Worm (Caenorhabditis elegans) whole organism, L2 larva: ENCODE results near the gene C03B1.9.

Experiments used
- C34F6.9 ChIP-seq: fragments of 150-350 bp; optimal IDR thresholded peaks from 2 replicates; lab custom pipeline; 2014; ENCODE audit warnings: missing biosample characterization, missing genetic modification characterization
- F13H6.1 ChIP-seq: sonication (generic microtip); optimal IDR thresholded peaks from 2 replicates; lab custom pipeline; 2016; ENCODE audit warnings: missing genetic modification characterization, missing compliant biosample characterization
- R02D3.7 ChIP-seq: fragments of 150-350 bp; optimal IDR thresholded peaks from 2 replicates; lab custom pipeline; 2014; ENCODE audit warnings: missing biosample characterization, missing genetic modification characterization
- Y55F3AM.14 ChIP-seq: fragments of 200-800 bp; sonication (Bioruptor generic); optimal IDR thresholded peaks from 2 replicates; lab custom pipeline; 2018; ENCODE audit warnings: mild to moderate bottlenecking, missing genetic modification characterization, missing compliant biosample characterization
- ZK546.5 ChIP-seq: sonication (generic microtip); optimal IDR thresholded peaks from 2 replicates; lab custom pipeline; 2017; ENCODE audit warnings: missing biosample characterization, missing genetic modification characterization
- alr-1 ChIP-seq: fragments of 150-350 bp; optimal IDR thresholded peaks from 2 replicates; lab custom pipeline; 2014; ENCODE audit warnings: missing biosample characterization, missing genetic modification characterization
- aly-2 ChIP-seq: fragments of 150-350 bp; optimal IDR thresholded peaks from 2 replicates; lab custom pipeline; 2014; ENCODE audit warnings: missing biosample characterization, missing genetic modification characterization
- ama-1 ChIP-seq: fragments of 150-350 bp; optimal IDR thresholded peaks from 2 replicates; lab custom pipeline; 2018; ENCODE audit warnings: inconsistent platforms
- blmp-1 ChIP-seq: sonication (generic microtip); optimal IDR thresholded peaks from 2 replicates; lab custom pipeline; 2017; ENCODE audit warnings: missing genetic modification characterization, mild to moderate bottlenecking, missing compliant biosample characterization, antibody characterized with exemption, moderate library complexity; ENCODE audit not compliant: insufficient read depth
- ceh-16 ChIP-seq: fragments of 150-350 bp; optimal IDR thresholded peaks from 2 replicates; lab custom pipeline; 2014; ENCODE audit warnings: missing biosample characterization, missing genetic modification characterization
- ceh-82 ChIP-seq: fragments of 150-350 bp; optimal IDR thresholded peaks from 2 replicates; lab custom pipeline; 2014; ENCODE audit warnings: missing biosample characterization, missing genetic modification characterization
- crh-2 ChIP-seq: sonication (generic microtip); optimal IDR thresholded peaks from 2 replicates; lab custom pipeline; 2017; ENCODE audit warnings: missing biosample characterization, missing genetic modification characterization
- dmd-4 ChIP-seq: sonication (generic microtip); optimal IDR thresholded peaks from 2 replicates; lab custom pipeline; 2017; ENCODE audit warnings: missing biosample characterization, missing genetic modification characterization
- egl-27 ChIP-seq: sonication (generic microtip); optimal IDR thresholded peaks from 3 replicates; lab custom pipeline; 2017; ENCODE audit warnings: missing biosample characterization, missing genetic modification reagents, missing genetic modification characterization
- elt-1 ChIP-seq: fragments of 150-350 bp; optimal IDR thresholded peaks from 2 replicates; lab custom pipeline; 2014; ENCODE audit warnings: missing biosample characterization, missing genetic modification characterization
- elt-3 ChIP-seq: sonication (generic microtip); optimal IDR thresholded peaks from 2 replicates; lab custom pipeline; 2017; ENCODE audit warnings: missing biosample characterization, missing genetic modification characterization
- fos-1 ChIP-seq: fragments of 150-350 bp; optimal IDR thresholded peaks from 2 replicates; lab custom pipeline; 2014; ENCODE audit warnings: missing biosample characterization, missing genetic modification characterization
- gmeb-1 ChIP-seq: fragments of 150-350 bp; optimal IDR thresholded peaks from 2 replicates; lab custom pipeline; 2014; ENCODE audit warnings: missing biosample characterization, missing genetic modification characterization
- lin-11 ChIP-seq: fragments of 150-350 bp; sonication (generic microtip); optimal IDR thresholded peaks from 2 replicates; lab custom pipeline; 2014; ENCODE audit warnings: missing biosample characterization, missing genetic modification characterization, inconsistent platforms, mixed read lengths
- lin-13 ChIP-seq: fragments of 150-350 bp; optimal IDR thresholded peaks from 2 replicates; lab custom pipeline; 2014; ENCODE audit warnings: missing biosample characterization, missing genetic modification reagents, missing genetic modification characterization
- lin-39 ChIP-seq: fragments of 150-350 bp; optimal IDR thresholded peaks from 2 replicates; lab custom pipeline; 2014; ENCODE audit warnings: missing biosample characterization, missing genetic modification reagents, missing genetic modification characterization
- lsy-2 ChIP-seq, 2 experiments: fragments of 150-350 bp in 1 of 2; sonication (generic microtip) in 1 of 2; optimal IDR thresholded peaks; 2 replicates each; lab custom pipeline; 2014 to 2017; ENCODE audit warnings: missing biosample characterization in 2 of 2, missing genetic modification characterization in 2 of 2
- mab-5 ChIP-seq: fragments of 150-350 bp; optimal IDR thresholded peaks from 2 replicates; lab custom pipeline; 2014; ENCODE audit warnings: missing biosample characterization, missing genetic modification characterization
- mbf-1 ChIP-seq: sonication (generic microtip); optimal IDR thresholded peaks from 2 replicates; lab custom pipeline; 2017; ENCODE audit warnings: missing biosample characterization, missing genetic modification characterization
- mdl-1 ChIP-seq, 2 experiments: fragments of 150-350 bp in 1 of 2; sonication (generic microtip) in 1 of 2; optimal IDR thresholded peaks; 2 replicates each; lab custom pipeline; 2017; ENCODE audit warnings: missing biosample characterization in 2 of 2, missing genetic modification characterization in 2 of 2
- nhr-10 ChIP-seq: sonication (generic microtip); optimal IDR thresholded peaks from 2 replicates; lab custom pipeline; 2017; ENCODE audit warnings: missing biosample characterization, missing genetic modification characterization
- nhr-11 ChIP-seq: fragments of 150-350 bp; optimal IDR thresholded peaks from 2 replicates; lab custom pipeline; 2014; ENCODE audit warnings: missing biosample characterization, missing genetic modification characterization
- nhr-12 ChIP-seq: fragments of 150-350 bp; optimal IDR thresholded peaks from 2 replicates; lab custom pipeline; 2014; ENCODE audit warnings: missing biosample characterization, missing genetic modification characterization
- nhr-129 ChIP-seq: fragments of 150-350 bp; optimal IDR thresholded peaks from 2 replicates; lab custom pipeline; 2014; ENCODE audit warnings: missing biosample characterization, missing genetic modification characterization
- nhr-21 ChIP-seq: fragments of 150-350 bp; optimal IDR thresholded peaks from 2 replicates; lab custom pipeline; 2014; ENCODE audit warnings: missing biosample characterization, missing genetic modification characterization
- nhr-23 ChIP-seq: fragments of 150-350 bp; optimal IDR thresholded peaks from 2 replicates; lab custom pipeline; 2014; ENCODE audit warnings: missing biosample characterization, missing genetic modification reagents, missing genetic modification characterization
- nhr-237 ChIP-seq: fragments of 150-350 bp; optimal IDR thresholded peaks from 2 replicates; lab custom pipeline; 2014; ENCODE audit warnings: missing biosample characterization, missing genetic modification characterization
- nhr-25 ChIP-seq: fragments of 150-350 bp; sonication (generic microtip); optimal IDR thresholded peaks from 3 replicates; lab custom pipeline; 2014; ENCODE audit warnings: missing biosample characterization, missing genetic modification characterization
- nhr-6 ChIP-seq: fragments of 150-350 bp; optimal IDR thresholded peaks from 2 replicates; lab custom pipeline; 2014; ENCODE audit warnings: missing biosample characterization, missing genetic modification characterization
- nhr-77 ChIP-seq: fragments of 150-350 bp; optimal IDR thresholded peaks from 2 replicates; lab custom pipeline; 2014; ENCODE audit warnings: missing biosample characterization, missing genetic modification characterization
- peb-1 ChIP-seq: fragments of 150-350 bp; optimal IDR thresholded peaks from 2 replicates; lab custom pipeline; 2014; ENCODE audit warnings: missing biosample characterization, missing genetic modification characterization
- sem-4 ChIP-seq: fragments of 150-350 bp; optimal IDR thresholded peaks from 2 replicates; lab custom pipeline; 2014; ENCODE audit warnings: missing biosample characterization, missing genetic modification reagents, missing genetic modification characterization
- skn-1 ChIP-seq: sonication (generic microtip); optimal IDR thresholded peaks from 2 replicates; lab custom pipeline; 2017; ENCODE audit warnings: missing biosample characterization, missing genetic modification characterization
- sma-3 ChIP-seq: sonication (generic microtip); optimal IDR thresholded peaks from 2 replicates; lab custom pipeline; 2016; ENCODE audit warnings: missing genetic modification reagents, missing genetic modification characterization, missing compliant biosample characterization
- sma-9 ChIP-seq, 2 experiments: fragments of 150-350 bp in 1 of 2; sonication (generic microtip) in 1 of 2; optimal IDR thresholded peaks; 2 replicates each; lab custom pipeline; 2014 to 2016; ENCODE audit warnings: missing genetic modification characterization in 2 of 2, mild to moderate bottlenecking in 1 of 2, missing biosample characterization in 1 of 2, missing compliant biosample characterization in 1 of 2, missing genetic modification reagents in 1 of 2, moderate library complexity in 1 of 2
- snpc-4 ChIP-seq: fragments of 150-350 bp; optimal IDR thresholded peaks from 2 replicates; lab custom pipeline; 2014; ENCODE audit warnings: missing biosample characterization, missing genetic modification characterization
- unc-39 ChIP-seq: fragments of 150-350 bp; optimal IDR thresholded peaks from 2 replicates; lab custom pipeline; 2014; ENCODE audit warnings: missing biosample characterization, missing genetic modification characterization
- unc-55 ChIP-seq: fragments of 150-350 bp; sonication (generic microtip); optimal IDR thresholded peaks from 3 replicates; lab custom pipeline; 2014; ENCODE audit warnings: missing biosample characterization, missing genetic modification reagents, missing genetic modification characterization
- unc-62 ChIP-seq: fragments of 150-350 bp; optimal IDR thresholded peaks from 2 replicates; lab custom pipeline; 2014; ENCODE audit warnings: missing biosample characterization, missing genetic modification reagents, missing genetic modification characterization
- zag-1 ChIP-seq: fragments of 150-350 bp; optimal IDR thresholded peaks from 2 replicates; lab custom pipeline; 2014; ENCODE audit warnings: missing biosample characterization, missing genetic modification characterization
- ztf-1 ChIP-seq: fragments of 200-800 bp; sonication (Bioruptor generic); conservative IDR thresholded peaks from 2 replicates; pipeline ENCODE4 v1.3.6; 2022; ENCODE audit warnings: missing genetic modification characterization, missing compliant biosample characterization
- ztf-11 ChIP-seq: sonication (generic microtip); optimal IDR thresholded peaks from 2 replicates; lab custom pipeline; 2017; ENCODE audit warnings: missing biosample characterization, missing genetic modification characterization
- ztf-4 ChIP-seq: fragments of 150-350 bp; optimal IDR thresholded peaks from 2 replicates; lab custom pipeline; 2014; ENCODE audit warnings: missing biosample characterization, missing genetic modification characterization

C03B1.9 gene

ce11 chrX:6373348-6373747 is 26.4 kb upstream of the C03B1.9 start, which contains the start of gene C03B1.17:
TSS of gene C03B1.17 (plus strand) at chrX:6373648.
- no peak for TF ChIP-seq C34F6.9 (tag; lab: Kevin White, UChicago)
- TF ChIP-seq nhr-237: no peak
- TF ChIP-seq lin-13 (GFP tag; lab: Kevin White, UChicago): no peak
- no peak for TF ChIP-seq lin-39 (tag; lab: Kevin White, UChicago)
- TF ChIP-seq dmd-4 (tag; lab: Kevin White, UChicago): no peak
- no peak for TF ChIP-seq sma-9 (GFP tag; optimal IDR thresholded peaks at IDR 0.05; lab: Kevin White, UChicago)
- TF ChIP-seq sma-9 (tag; optimal IDR thresholded peaks at IDR 0.05; lab: Kevin White, UChicago): no peak
- TF ChIP-seq nhr-25 (tag; lab: Kevin White, UChicago): no peak

DNA sequence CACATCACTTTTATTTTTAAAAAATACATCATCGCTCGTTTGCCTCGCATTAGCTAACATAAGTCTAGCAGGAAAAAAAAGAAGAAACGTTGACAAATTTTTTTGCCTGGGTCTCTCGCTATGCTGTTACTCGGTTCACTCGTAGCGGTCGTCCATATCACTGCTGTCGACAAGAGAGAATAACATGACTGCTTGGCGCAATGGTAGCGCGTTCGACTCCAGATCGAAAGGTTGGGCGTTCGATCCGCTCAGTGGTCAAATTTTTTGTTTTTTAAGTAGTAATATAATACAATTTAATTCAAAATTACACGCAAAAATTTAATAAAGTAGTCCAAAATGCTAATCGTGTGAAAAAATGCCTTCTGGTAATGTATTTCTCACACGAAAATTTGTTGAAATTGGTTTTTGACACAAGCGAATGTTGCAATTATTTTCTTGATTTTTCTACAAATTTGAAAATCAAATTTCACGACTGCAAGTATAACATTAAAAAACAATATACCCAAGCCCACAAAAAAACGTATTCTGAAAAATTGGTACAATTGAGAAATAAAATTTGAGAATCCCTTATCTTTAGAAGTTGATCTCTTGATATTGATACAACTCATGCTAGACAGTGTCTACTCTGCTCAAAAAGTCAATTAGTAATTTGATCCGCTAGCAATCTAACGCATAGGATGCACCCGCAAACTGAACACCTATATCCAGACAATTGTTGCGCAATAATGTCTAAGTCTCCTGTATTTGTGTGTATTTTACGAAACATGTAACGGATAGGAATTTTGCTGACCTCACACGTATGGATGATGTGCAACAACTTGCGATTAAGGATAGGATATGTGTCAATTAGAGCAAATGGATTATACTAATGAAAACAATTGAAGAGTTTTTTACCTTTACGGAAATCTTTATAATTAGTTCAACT is 24.5 kb upstream of the C03B1.9 start:
- TF ChIP-seq nhr-12 (tag; lab: Kevin White, UChicago) (no peak), peb-1 (no peak), ceh-82 (tag; lab: Kevin White, UChicago) (no peak), nhr-23 (tag; lab: Kevin White, UChicago) (no peak), unc-62 (GFP tag; lab: Kevin White, UChicago) (no peak), snpc-4 (tag; lab: Kevin White, UChicago) (no peak), ceh-16 (no peak), egl-27 (tag; lab: Kevin White, UChicago) (peak; percentile 18), fos-1 (tag; lab: Kevin White, UChicago) (peak; percentile 25), lin-13 (GFP tag; lab: Kevin White, UChicago) (peak; percentile 72), R02D3.7 (tag; lab: Kevin White, UChicago) (no peak), lin-39 (tag; lab: Kevin White, UChicago) (no peak), nhr-25 (tag; lab: Kevin White, UChicago) (no peak), nhr-129 (tag; lab: Kevin White, UChicago) (peak; percentile 67), F13H6.1 (tag; lab: Kevin White, UChicago) (peak; percentile 45), C34F6.9 (tag; lab: Kevin White, UChicago) (peak; percentile 34), ztf-11 (no peak), ZK546.5 (no peak), elt-1 (tag; lab: Kevin White, UChicago) (no peak), crh-2 (tag; lab: Kevin White, UChicago) (peak; percentile 49), nhr-11 (no peak), sma-9 (GFP tag; optimal IDR thresholded peaks at IDR 0.05; lab: Kevin White, UChicago) (peak; percentile 67), sma-9 (tag; optimal IDR thresholded peaks at IDR 0.05; lab: Kevin White, UChicago) (no peak), ztf-4 (tag; lab: Kevin White, UChicago) (peak; percentile 12), lsy-2 (tag; optimal IDR thresholded peaks at IDR 0.05; lab: Kevin White, UChicago) (peak in 1 of 2 experiments; percentile 6), blmp-1 (no peak), mbf-1 (tag; lab: Kevin White, UChicago) (no peak), zag-1 (tag; lab: Kevin White, UChicago) (no peak), skn-1 (no peak), nhr-10 (no peak), mdl-1 (tag; optimal IDR thresholded peaks at IDR 0.05; lab: Kevin White, UChicago) (no peak), nhr-237 (no peak), nhr-21 (tag; lab: Kevin White, UChicago) (peak; percentile 55), ama-1 (no peak), nhr-77 (tag; lab: Kevin White, UChicago) (no peak), nhr-6 (no peak), unc-55 (GFP tag; lab: Kevin White, UChicago) (peak; percentile 33), unc-39 (tag; lab: Kevin White, UChicago) (no peak), lin-11 (tag; lab: Kevin White, UChicago) (peak; percentile 12), dmd-4 (tag; lab: Kevin White, UChicago) (no peak), ztf-1 (no peak), alr-1 (tag; lab: Kevin White, UChicago) (no peak), sma-3 (GFP tag; lab: Kevin White, UChicago) (peak; percentile 51), mab-5 (tag; lab: Kevin White, UChicago) (no peak), sem-4 (tag; lab: Kevin White, UChicago) (no peak), elt-3 (tag; lab: Kevin White, UChicago) (no peak), gmeb-1 (tag; lab: Kevin White, UChicago) (peak; percentile 33), Y55F3AM.14 (no peak), aly-2 (tag; lab: Kevin White, UChicago) (no peak)
